Worm (Caenorhabditis elegans) whole organism, early embryonic: ENCODE measurements around the gene F07F6.2.

Source experiments
- B0310.2 ChIP-seq: sonication (generic microtip); optimal IDR thresholded peaks from 2 replicates; lab custom pipeline; 2016; ENCODE audit warnings: mild to moderate bottlenecking, missing genetic modification characterization, missing compliant biosample characterization
- F13C5.2 ChIP-seq: sonication (generic microtip); optimal IDR thresholded peaks from 2 replicates; lab custom pipeline; 2017; ENCODE audit warnings: mild to moderate bottlenecking, missing genetic modification characterization, inconsistent platforms, missing compliant biosample characterization
- aly-1 ChIP-seq: sonication (generic microtip); optimal IDR thresholded peaks from 2 replicates; lab custom pipeline; 2016; ENCODE audit warnings: missing genetic modification characterization, missing compliant biosample characterization
- ama-1 ChIP-seq: fragments of 150-350 bp; optimal IDR thresholded peaks from 2 replicates; lab custom pipeline; 2014
- ceh-13 ChIP-seq: fragments of 200-800 bp; sonication (Bioruptor generic); optimal IDR thresholded peaks from 2 replicates; lab custom pipeline; 2018; ENCODE audit warnings: mild to moderate bottlenecking, missing genetic modification characterization, missing compliant biosample characterization
- ceh-36 ChIP-seq: sonication (generic microtip); optimal IDR thresholded peaks from 2 replicates; lab custom pipeline; 2016; ENCODE audit warnings: missing genetic modification characterization, inconsistent platforms, missing compliant biosample characterization
- ets-7 ChIP-seq: sonication (generic microtip); optimal IDR thresholded peaks from 2 replicates; lab custom pipeline; 2016; ENCODE audit warnings: missing genotype, missing genetic modification characterization, missing compliant biosample characterization
- flt-1 ChIP-seq: fragments of 200-800 bp; sonication (Bioruptor generic); IDR thresholded peaks from 2 replicates; pipeline ENCODE4 v1.3.6; 2022; ENCODE audit warnings: missing genetic modification characterization, missing compliant biosample characterization
- hmbx-1 ChIP-seq: sonication (generic microtip); optimal IDR thresholded peaks from 2 replicates; lab custom pipeline; 2016; ENCODE audit warnings: mild to moderate bottlenecking, missing genetic modification characterization, missing compliant biosample characterization
- hmg-4 ChIP-seq: fragments of 200-800 bp; sonication (Bioruptor generic); optimal IDR thresholded peaks from 2 replicates; lab custom pipeline; 2018; ENCODE audit warnings: mild to moderate bottlenecking, missing genetic modification characterization, missing compliant biosample characterization
- hnd-1 ChIP-seq: sonication (generic microtip); optimal IDR thresholded peaks from 2 replicates; lab custom pipeline; 2016; ENCODE audit warnings: missing genetic modification characterization, missing compliant biosample characterization
- pes-1 ChIP-seq: fragments of 200-800 bp; sonication (Bioruptor generic); IDR thresholded peaks from 2 replicates; pipeline ENCODE4 v1.3.6; 2022; ENCODE audit warnings: missing genetic modification reagents, missing genetic modification characterization, missing compliant biosample characterization
- scrt-1 ChIP-seq: fragments of 200-800 bp; sonication (Bioruptor generic); IDR thresholded peaks from 2 replicates; pipeline ENCODE4 v1.3.6; 2022; ENCODE audit warnings: missing genetic modification characterization, missing compliant biosample characterization
- sea-1 ChIP-seq: fragments of 200-800 bp; sonication (Bioruptor generic); conservative IDR thresholded peaks from 2 replicates; pipeline ENCODE4 v1.3.6; 2022; ENCODE audit warnings: missing genetic modification characterization, missing compliant biosample characterization
- tbx-11 ChIP-seq: fragments of 200-800 bp; sonication (Bioruptor generic); IDR thresholded peaks from 2 replicates; pipeline ENCODE4 v1.3.6; 2022; ENCODE audit warnings: missing genetic modification characterization, missing compliant biosample characterization
- tbx-37 ChIP-seq: fragments of 200-800 bp; sonication (Bioruptor generic); conservative IDR thresholded peaks from 2 replicates; pipeline ENCODE4 v1.3.6; 2022; ENCODE audit warnings: missing genetic modification reagents, missing genetic modification characterization, missing compliant biosample characterization
- tra-4 ChIP-seq: sonication (generic microtip); optimal IDR thresholded peaks from 2 replicates; lab custom pipeline; 2017; ENCODE audit warnings: missing genetic modification characterization, missing compliant biosample characterization

F07F6.2 gene

DNA sequence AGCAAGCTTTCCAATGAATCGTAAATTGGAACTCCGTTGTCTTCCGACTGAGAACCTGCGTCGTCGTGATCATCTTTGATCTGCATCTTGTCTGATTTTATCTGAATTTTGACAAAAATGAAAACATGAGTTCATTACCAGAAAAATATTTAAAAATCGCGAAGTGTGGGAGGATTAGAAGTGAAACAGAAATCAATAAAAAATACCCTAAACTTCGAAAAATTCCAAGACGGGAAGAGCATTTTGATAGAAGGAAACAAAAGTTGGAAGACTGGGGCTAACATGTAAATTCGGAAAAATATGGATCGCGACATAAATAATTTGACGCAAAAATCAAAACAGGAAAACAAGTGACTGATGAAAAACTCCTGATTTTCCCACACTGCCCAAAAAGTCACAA lies 4.4 kb upstream of the F07F6.2 start, which contains the start of gene F07F6.8:
Gene F07F6.8 (minus strand): TSS at position 101 of the 400 bp plus-strand sequence.
- TF ChIP-seq scrt-1 (GFP tag; lab: Robert Waterston, UW) (no peak), ets-7 (tag; lab: Kevin White, UChicago) (no peak), ama-1 (lab: Kevin White, UChicago) (no peak)

- TF ChIP-seq hmg-4 (GFP tag; lab: Kevin White, UChicago) (peak; percentile 36), ceh-36 (tag; lab: Kevin White, UChicago) (no peak)
These were observed 4.0 kb upstream of the F07F6.2 start for ce11 chrII:5426054-5426453.

DNA sequence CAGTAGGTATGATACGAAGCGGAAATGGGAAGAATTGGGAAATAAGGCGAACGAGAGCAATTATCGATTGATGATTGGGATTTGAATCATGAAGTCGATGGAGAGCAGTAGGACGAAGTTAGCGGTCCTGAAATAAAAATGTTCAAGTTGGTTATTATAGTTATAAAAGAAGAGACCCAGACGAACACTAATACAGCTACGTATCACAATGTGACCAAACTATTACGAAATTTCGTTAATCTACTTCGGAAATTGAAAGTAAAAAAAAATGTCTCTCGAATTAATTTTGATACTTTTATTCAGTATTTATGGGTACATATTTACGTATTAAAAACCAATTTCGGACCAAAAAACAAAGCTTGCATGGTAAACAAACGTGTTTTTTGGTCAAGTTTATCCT lies 3.5 kb upstream of the F07F6.2 start:
- TF ChIP-seq ceh-13 (GFP tag; lab: Kevin White, UChicago) (no peak), pes-1 (GFP tag; lab: Robert Waterston, UW) (no peak), ceh-36 (tag; lab: Kevin White, UChicago) (no peak), flt-1 (GFP tag; lab: Robert Waterston, UW) (no peak), F13C5.2 (tag; lab: Kevin White, UChicago) (no peak), tra-4 (no peak)

DNA sequence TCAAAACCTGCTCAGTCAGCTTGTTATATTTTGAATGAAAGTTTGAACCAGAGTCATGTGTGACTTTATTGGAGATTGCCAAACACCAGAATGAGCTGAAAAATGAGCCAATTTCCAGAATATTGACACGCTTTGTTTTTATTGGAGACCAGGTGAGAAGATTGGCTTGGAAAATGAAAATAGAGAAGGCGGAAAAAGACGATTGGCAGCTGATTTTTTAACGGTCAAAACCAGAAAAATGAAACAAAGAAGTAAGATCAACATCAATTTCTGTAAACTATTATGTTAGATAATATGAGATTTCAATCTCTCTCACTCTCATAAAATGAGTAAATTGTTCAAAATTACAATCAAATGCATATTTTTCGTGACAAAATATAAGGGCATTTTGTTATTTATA lies 3.1 kb downstream of the F07F6.2 start, which contains the start of gene srx-114:
Gene srx-114 (minus strand): TSS at position 101 of the 400 bp plus-strand sequence.
- TF ChIP-seq F13C5.2 (tag; lab: Kevin White, UChicago) (no peak), hmg-4 (GFP tag; lab: Kevin White, UChicago) (no peak), pes-1 (GFP tag; lab: Robert Waterston, UW) (no peak), hmbx-1 (tag; lab: Kevin White, UChicago) (no peak), tbx-37 (GFP tag; lab: Robert Waterston, UW) (no peak), scrt-1 (GFP tag; lab: Robert Waterston, UW) (no peak), ets-7 (tag; lab: Kevin White, UChicago) (no peak), sea-1 (GFP tag; lab: Robert Waterston, UW) (no peak)

DNA sequence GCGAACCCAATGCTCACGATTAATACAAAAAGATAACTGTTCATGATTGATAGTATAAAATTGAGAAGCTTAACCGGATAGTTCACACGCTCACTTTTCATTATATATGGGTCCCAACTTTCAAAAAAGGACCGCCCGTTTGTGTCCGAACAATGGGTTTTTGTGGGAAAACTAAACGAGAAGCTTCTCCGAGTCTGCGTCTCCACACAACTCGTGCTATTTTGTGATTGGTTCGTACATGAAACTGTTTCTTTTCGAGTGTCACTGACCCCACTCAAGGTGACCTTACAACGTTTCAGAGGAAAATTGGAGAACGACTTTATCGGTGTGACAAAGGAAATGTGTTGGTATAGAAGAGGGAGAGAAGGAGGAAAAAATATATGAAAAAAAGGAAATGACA lies 6.8 kb downstream of the F07F6.2 start, which contains the start of gene dct-5:
Gene dct-5 (minus strand): TSS at position 101 of the 400 bp plus-strand sequence.
- no peak for TF ChIP-seq pes-1 (GFP tag; lab: Robert Waterston, UW)
- TF ChIP-seq B0310.2, result no peak
- no peak for TF ChIP-seq tbx-37 (GFP tag; lab: Robert Waterston, UW)

DNA sequence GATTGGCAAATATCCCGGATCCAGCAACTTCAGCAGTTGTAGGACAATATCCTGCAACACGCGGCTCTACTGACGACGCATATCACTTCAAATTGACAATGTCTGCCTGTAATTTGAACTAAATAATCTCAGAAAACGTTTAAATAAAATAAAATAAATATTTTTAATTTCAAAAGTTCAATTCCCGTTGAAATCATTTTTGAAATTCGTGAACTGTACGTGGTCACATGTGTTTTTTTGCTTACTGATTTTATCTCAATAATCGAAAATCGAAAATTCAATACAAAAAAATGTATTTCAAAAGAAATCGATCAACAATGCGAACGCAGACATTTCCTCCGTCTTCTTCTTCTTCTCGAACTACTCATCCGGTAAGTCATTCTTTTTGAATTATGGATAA lies 7.6 kb downstream of the F07F6.2 start, which contains the start of gene F07F6.1:
Gene F07F6.1 (plus strand): TSS at position 301 of the 400 bp plus-strand sequence.
- no peak for TF ChIP-seq pes-1 (GFP tag; lab: Robert Waterston, UW)
- no peak for TF ChIP-seq ceh-13 (GFP tag; lab: Kevin White, UChicago)
- no peak for TF ChIP-seq hmg-4 (GFP tag; lab: Kevin White, UChicago)
- TF ChIP-seq ets-7 (tag; lab: Kevin White, UChicago), result no peak
- TF ChIP-seq scrt-1 (GFP tag; lab: Robert Waterston, UW), result no peak
- TF ChIP-seq ama-1 (lab: Kevin White, UChicago), result no peak
- TF ChIP-seq sea-1 (GFP tag; lab: Robert Waterston, UW), result no peak
- TF ChIP-seq B0310.2, result no peak
- TF ChIP-seq ceh-36 (tag; lab: Kevin White, UChicago), result no peak
- TF ChIP-seq F13C5.2 (tag; lab: Kevin White, UChicago), result no peak

ce11 chrII:5446506-5446905 lies 16.5 kb downstream of the F07F6.2 start, which contains the start of gene nmr-1:
Gene nmr-1 (minus strand): TSS chrII:5446606.
- TF ChIP-seq ets-7 (tag; lab: Kevin White, UChicago) (no peak), aly-1 (no peak), scrt-1 (GFP tag; lab: Robert Waterston, UW) (no peak), B0310.2 (no peak), flt-1 (GFP tag; lab: Robert Waterston, UW) (no peak)

DNA sequence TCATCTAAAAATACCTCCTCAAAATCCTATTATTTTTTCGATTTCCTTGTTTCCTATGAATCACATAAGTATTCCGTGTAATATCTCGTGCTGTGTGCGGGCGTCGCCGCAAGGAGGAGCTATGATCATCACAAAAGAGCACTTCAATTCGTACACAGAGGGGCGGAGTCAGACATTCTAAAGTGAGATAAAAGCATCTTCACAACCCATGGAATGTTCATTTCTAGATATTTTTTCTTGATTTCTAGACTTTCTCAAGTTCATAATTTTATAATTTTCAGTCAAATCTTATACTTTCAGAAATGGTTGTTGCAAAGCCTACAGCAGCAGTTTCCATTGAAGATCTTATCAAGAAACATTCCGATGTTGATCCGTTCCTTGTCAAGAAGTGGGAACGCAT lies 17.4 kb downstream of the F07F6.2 start, which contains the start of gene cex-1:
Gene cex-1 (plus strand): TSS at position 301 of the 400 bp plus-strand sequence.
- TF ChIP-seq tbx-11 (GFP tag; lab: Robert Waterston, UW) (no peak), ama-1 (lab: Kevin White, UChicago) (no peak), hmbx-1 (tag; lab: Kevin White, UChicago) (no peak), ceh-36 (tag; lab: Kevin White, UChicago) (no peak), hnd-1 (tag; lab: Kevin White, UChicago) (no peak)

ce11 chrII:5449219-5449618 lies 19.2 kb downstream of the F07F6.2 start:
- no peak for TF ChIP-seq pes-1 (GFP tag; lab: Robert Waterston, UW)
- no peak for TF ChIP-seq scrt-1 (GFP tag; lab: Robert Waterston, UW)
- TF ChIP-seq ceh-13 (GFP tag; lab: Kevin White, UChicago), result no peak
- no peak for TF ChIP-seq hnd-1 (tag; lab: Kevin White, UChicago)
- no peak for TF ChIP-seq flt-1 (GFP tag; lab: Robert Waterston, UW)
- TF ChIP-seq sea-1 (GFP tag; lab: Robert Waterston, UW), result no peak
- TF ChIP-seq ceh-36 (tag; lab: Kevin White, UChicago), result no peak
- no peak for TF ChIP-seq tra-4
- no peak for TF ChIP-seq tbx-11 (GFP tag; lab: Robert Waterston, UW)
- no peak for TF ChIP-seq tbx-37 (GFP tag; lab: Robert Waterston, UW)
- no peak for TF ChIP-seq ets-7 (tag; lab: Kevin White, UChicago)
- TF ChIP-seq hmg-4 (GFP tag; lab: Kevin White, UChicago), result no peak
- TF ChIP-seq F13C5.2 (tag; lab: Kevin White, UChicago), result no peak
- TF ChIP-seq aly-1, result no peak
- TF ChIP-seq B0310.2, result no peak
